Fruit fly (Drosophila melanogaster) whole organism, embryonic: Measurements from ENCODE around the gene CG43245.

Experiments used
- B-H1 ChIP-seq: fragments of 200-800 bp; sonication (Bioruptor generic); IDR thresholded peaks from 3 replicates; pipeline ENCODE4 v1.3.6; 2022; ENCODE audit warnings: missing biosample characterization, missing genetic modification characterization
- Bdp1 ChIP-seq: fragments of 200-800 bp; sonication (Bioruptor generic); optimal IDR thresholded peaks from 3 replicates; lab custom pipeline; 2016; ENCODE audit warnings: missing biosample characterization, missing genetic modification characterization
- Blimp-1 ChIP-seq: fragments of 200-800 bp; sonication (Bioruptor generic); optimal IDR thresholded peaks from 3 replicates; lab custom pipeline; 2018; ENCODE audit warnings: missing biosample characterization, missing genetic modification characterization, mild to moderate bottlenecking, moderate library complexity, missing genetic modification reagents
- C15 ChIP-seq: fragments of 200-800 bp; sonication (Bioruptor generic); IDR thresholded peaks from 3 replicates; pipeline ENCODE4 v1.3.6; 2022; ENCODE audit warnings: missing biosample characterization, missing genetic modification characterization
- CG10274 ChIP-seq: fragments of 200-800 bp; sonication (Bioruptor generic); optimal IDR thresholded peaks from 3 replicates; lab custom pipeline; 2017; ENCODE audit warnings: missing biosample characterization, mild to moderate bottlenecking, missing genetic modification characterization
- CG13123 ChIP-seq: fragments of 200-800 bp; sonication (Bioruptor generic); optimal IDR thresholded peaks from 2 replicates; lab custom pipeline; 2016; ENCODE audit warnings: missing biosample characterization, missing genetic modification characterization
- CG13624 ChIP-seq: fragments of 200-800 bp; sonication (Bioruptor generic); optimal IDR thresholded peaks from 2 replicates; lab custom pipeline; 2016; ENCODE audit warnings: missing biosample characterization, missing genetic modification characterization
- CG14860 ChIP-seq: fragments of 200-800 bp; sonication (Bioruptor generic); IDR thresholded peaks from 3 replicates; pipeline ENCODE4 v1.3.6; 2022; ENCODE audit warnings: missing biosample characterization, missing genetic modification characterization; ENCODE audit not compliant: partially characterized antibody
- CG14965 ChIP-seq: fragments of 200-800 bp; sonication (Bioruptor generic); optimal IDR thresholded peaks from 2 replicates; lab custom pipeline; 2016; ENCODE audit warnings: missing biosample characterization, missing genetic modification characterization, borderline replicate concordance
- CG15011 ChIP-seq: fragments of 200-800 bp; sonication (Bioruptor generic); optimal IDR thresholded peaks from 3 replicates; lab custom pipeline; 2018; ENCODE audit warnings: missing biosample characterization, mild to moderate bottlenecking, missing genetic modification characterization
- CG15073 ChIP-seq: fragments of 200-800 bp; sonication (Bioruptor generic); optimal IDR thresholded peaks from 2 replicates; lab custom pipeline; 2016; ENCODE audit warnings: missing biosample characterization, missing genetic modification characterization
- CG15479 ChIP-seq: fragments of 200-800 bp; sonication (Bioruptor generic); optimal IDR thresholded peaks from 3 replicates; lab custom pipeline; 2019; ENCODE audit warnings: missing biosample characterization, mild to moderate bottlenecking, missing genetic modification characterization, moderate library complexity
- CG17568 ChIP-seq: fragments of 200-800 bp; sonication (Bioruptor generic); optimal IDR thresholded peaks from 2 replicates; lab custom pipeline; 2018; ENCODE audit warnings: missing biosample characterization, mild to moderate bottlenecking, missing genetic modification characterization, moderate library complexity
- CG4707 ChIP-seq: fragments of 200-800 bp; sonication (Bioruptor generic); optimal IDR thresholded peaks from 2 replicates; lab custom pipeline; 2018; ENCODE audit warnings: missing biosample characterization, mild to moderate bottlenecking, missing genetic modification characterization, moderate library complexity
- CG5180 ChIP-seq: fragments of 200-800 bp; sonication (Bioruptor generic); optimal IDR thresholded peaks from 3 replicates; lab custom pipeline; 2017; ENCODE audit warnings: missing biosample characterization, missing genetic modification characterization, mild to moderate bottlenecking, moderate library complexity, missing genetic modification reagents
- CG6683 ChIP-seq: fragments of 200-800 bp; sonication (Bioruptor generic); optimal IDR thresholded peaks from 2 replicates; lab custom pipeline; 2017; ENCODE audit warnings: missing biosample characterization, mild to moderate bottlenecking, missing genetic modification characterization, missing genetic modification reagents
- CG8765 ChIP-seq: fragments of 200-800 bp; sonication (Bioruptor generic); IDR thresholded peaks from 2 replicates; pipeline ENCODE4 v1.3.6; 2022; ENCODE audit warnings: missing biosample characterization, missing genetic modification characterization
- Chrac-16 ChIP-seq: fragments of 200-800 bp; sonication (Bioruptor generic); optimal IDR thresholded peaks from 3 replicates; lab custom pipeline; 2016; ENCODE audit warnings: missing biosample characterization, missing genetic modification characterization
- E2f1 ChIP-seq: fragments of 200-800 bp; sonication (Bioruptor generic); IDR thresholded peaks from 2 replicates; pipeline ENCODE4 v1.3.6; 2022; ENCODE audit warnings: missing biosample characterization, missing genetic modification characterization
- Gsc ChIP-seq: fragments of 200-800 bp; sonication (Bioruptor generic); IDR thresholded peaks from 2 replicates; pipeline ENCODE4 v1.3.6; 2022; ENCODE audit warnings: missing biosample characterization, missing genetic modification characterization
- HHEX ChIP-seq: fragments of 200-800 bp; sonication (Bioruptor generic); optimal IDR thresholded peaks from 3 replicates; lab custom pipeline; 2017; ENCODE audit warnings: missing biosample characterization, mild to moderate bottlenecking, missing genetic modification characterization, missing genetic modification reagents
- HLH4C ChIP-seq: fragments of 200-800 bp; sonication (Bioruptor generic); IDR thresholded peaks from 3 replicates; pipeline ENCODE4 v1.3.6; 2022; ENCODE audit warnings: missing biosample characterization, missing genetic modification characterization; ENCODE audit not compliant: partially characterized antibody
- HmgD ChIP-seq: fragments of 200-800 bp; sonication (Bioruptor generic); optimal IDR thresholded peaks from 3 replicates; lab custom pipeline; 2016; ENCODE audit warnings: missing biosample characterization, missing genetic modification characterization
- Lim3 ChIP-seq: fragments of 200-800 bp; sonication (Bioruptor generic); IDR thresholded peaks from 2 replicates; pipeline ENCODE4 v1.3.6; 2022; ENCODE audit warnings: missing biosample characterization, missing genetic modification characterization
- Mrtf ChIP-seq: fragments of 200-800 bp; sonication (Bioruptor generic); IDR thresholded peaks from 3 replicates; pipeline ENCODE4 v1.3.6; 2022; ENCODE audit warnings: missing biosample characterization, missing genetic modification characterization
- NC2β ChIP-seq: fragments of 200-800 bp; sonication (Bioruptor generic); optimal IDR thresholded peaks from 2 replicates; lab custom pipeline; 2016; ENCODE audit warnings: missing biosample characterization, missing genetic modification characterization
- Ptx1 ChIP-seq: fragments of 200-800 bp; sonication (Bioruptor generic); IDR thresholded peaks from 2 replicates; pipeline ENCODE4 v1.3.6; 2022; ENCODE audit warnings: missing biosample characterization, missing genetic modification characterization
- Rx ChIP-seq: fragments of 200-800 bp; sonication (Bioruptor generic); IDR thresholded peaks from 2 replicates; pipeline ENCODE4 v1.3.6; 2022; ENCODE audit warnings: missing biosample characterization, missing genetic modification characterization
- Sox102F ChIP-seq: fragments of 200-800 bp; sonication (Bioruptor generic); optimal IDR thresholded peaks from 2 replicates; lab custom pipeline; 2018; ENCODE audit warnings: missing biosample characterization, mild to moderate bottlenecking, missing genetic modification characterization, moderate library complexity
- Xrp1 ChIP-seq: fragments of 200-800 bp; sonication (Bioruptor generic); IDR thresholded peaks from 2 replicates; pipeline ENCODE4 v1.3.6; 2022; ENCODE audit warnings: missing biosample characterization, missing genetic modification characterization
- btn ChIP-seq: fragments of 200-800 bp; sonication (Bioruptor generic); optimal IDR thresholded peaks from 2 replicates; lab custom pipeline; 2016; ENCODE audit warnings: missing biosample characterization, missing genetic modification characterization
- cas ChIP-seq: fragments of 200-800 bp; sonication (Bioruptor generic); IDR thresholded peaks from 2 replicates; pipeline ENCODE4 v1.3.6; 2022; ENCODE audit warnings: missing biosample characterization, missing genetic modification characterization
- caup ChIP-seq: fragments of 200-800 bp; sonication (Bioruptor generic); optimal IDR thresholded peaks from 3 replicates; lab custom pipeline; 2017; ENCODE audit warnings: missing biosample characterization, mild to moderate bottlenecking, missing genetic modification characterization, moderate library complexity; ENCODE audit not compliant: severe bottlenecking
- cwo ChIP-seq: fragments of 200-800 bp; sonication (Bioruptor generic); optimal IDR thresholded peaks from 3 replicates; lab custom pipeline; 2017; ENCODE audit warnings: missing biosample characterization, missing genetic modification characterization, mild to moderate bottlenecking, moderate library complexity, missing genetic modification reagents
- ind ChIP-seq: fragments of 200-800 bp; sonication (Bioruptor generic); optimal IDR thresholded peaks from 3 replicates; lab custom pipeline; 2016; ENCODE audit warnings: missing biosample characterization, missing genetic modification characterization
- inv ChIP-seq: fragments of 200-800 bp; sonication (Bioruptor generic); IDR thresholded peaks from 2 replicates; pipeline ENCODE4 v1.3.6; 2022; ENCODE audit warnings: missing biosample characterization, missing genetic modification characterization; ENCODE audit not compliant: partially characterized antibody
- jigr1 ChIP-seq: fragments of 200-800 bp; sonication (Bioruptor generic); IDR thresholded peaks from 3 replicates; pipeline ENCODE4 v1.3.6; 2022; ENCODE audit warnings: missing biosample characterization, missing genetic modification characterization
- jumu ChIP-seq: fragments of 200-800 bp; sonication (Bioruptor generic); optimal IDR thresholded peaks from 3 replicates; lab custom pipeline; 2016; ENCODE audit warnings: missing biosample characterization, missing genetic modification characterization
- kah ChIP-seq: fragments of 200-800 bp; sonication (Bioruptor generic); optimal IDR thresholded peaks from 2 replicates; lab custom pipeline; 2018; ENCODE audit warnings: missing biosample characterization, mild to moderate bottlenecking, missing genetic modification characterization
- knrl ChIP-seq: fragments of 200-800 bp; sonication (Bioruptor generic); IDR thresholded peaks from 3 replicates; pipeline ENCODE4 v1.3.6; 2022; ENCODE audit warnings: missing biosample characterization, missing genetic modification characterization; ENCODE audit not compliant: partially characterized antibody
- luna ChIP-seq: fragments of 200-800 bp; sonication (Bioruptor generic); optimal IDR thresholded peaks from 2 replicates; lab custom pipeline; 2016; ENCODE audit warnings: missing biosample characterization, missing genetic modification characterization
- mam ChIP-seq: fragments of 200-800 bp; sonication (Bioruptor generic); optimal IDR thresholded peaks from 3 replicates; lab custom pipeline; 2016; ENCODE audit warnings: missing biosample characterization, missing genetic modification characterization
- pros ChIP-seq: fragments of 200-800 bp; sonication (Bioruptor generic); optimal IDR thresholded peaks from 3 replicates; lab custom pipeline; 2019; ENCODE audit warnings: missing biosample characterization, mild to moderate bottlenecking, missing genetic modification characterization, moderate library complexity
- psq ChIP-seq: fragments of 200-800 bp; sonication (Bioruptor generic); optimal IDR thresholded peaks from 2 replicates; lab custom pipeline; 2017; ENCODE audit warnings: missing biosample characterization, missing genetic modification characterization
- pzg ChIP-seq: fragments of 200-800 bp; sonication (Bioruptor generic); optimal IDR thresholded peaks from 3 replicates; lab custom pipeline; 2018; ENCODE audit warnings: missing biosample characterization, mild to moderate bottlenecking, missing genetic modification characterization, moderate library complexity
- sr ChIP-seq: fragments of 200-800 bp; sonication (Bioruptor generic); IDR thresholded peaks from 3 replicates; pipeline ENCODE4 v1.3.6; 2022; ENCODE audit warnings: missing biosample characterization, missing genetic modification characterization
- vnd ChIP-seq: fragments of 200-800 bp; sonication (Bioruptor generic); IDR thresholded peaks from 3 replicates; pipeline ENCODE4 v1.3.6; 2022; ENCODE audit warnings: missing biosample characterization, missing genetic modification characterization; ENCODE audit not compliant: partially characterized antibody
- yki ChIP-seq: fragments of >200 bp; optimal IDR thresholded peaks from 3 replicates; lab custom pipeline; 2018
- zfh2 ChIP-seq: fragments of 200-800 bp; sonication (Bioruptor generic); optimal IDR thresholded peaks from 2 replicates; lab custom pipeline; 2016; ENCODE audit warnings: missing biosample characterization, missing genetic modification characterization

Gene CG43245

dm6 chr3L:10776367-10777026, 4.8 kb downstream of the CG43245 start (continued):
- TF ChIP-seq CG17568 (GFP tag; lab: Kevin White, UChicago) = peak; percentile 71
- peak; percentile 45 for TF ChIP-seq CG14965
- TF ChIP-seq yki (lab: Kevin White, UChicago) = no peak
- peak; percentile 76; the same call in 2 of the 3 replicates for TF ChIP-seq sr
- TF ChIP-seq Lim3 = peak; percentile 87
- TF ChIP-seq jigr1 (GFP tag; lab: Robert Waterston, UW) = peak; percentile 87
- peak; percentile 92 for TF ChIP-seq Mrtf
- peak; percentile 90 for TF ChIP-seq Blimp-1 (GFP tag; lab: Kevin White, UChicago)
- peak; percentile 96 for TF ChIP-seq Sox102F (GFP tag; lab: Kevin White, UChicago)
- TF ChIP-seq Chrac-16 (GFP tag; lab: Kevin White, UChicago) = peak; percentile 81
- TF ChIP-seq mam (GFP tag; lab: Kevin White, UChicago) = peak; percentile 77
- TF ChIP-seq CG15479 = no peak
- TF ChIP-seq cas (GFP tag; lab: Robert Waterston, UW) = no peak
- TF ChIP-seq btn (GFP tag; lab: Kevin White, UChicago) = peak; percentile 88
- peak; percentile 56 for TF ChIP-seq CG6683 (GFP tag; lab: Kevin White, UChicago)
- peak; percentile 72 for TF ChIP-seq Bdp1
- peak; percentile 62; the same call in 1 of the 2 replicates for TF ChIP-seq CG8765
- TF ChIP-seq CG5180 (GFP tag; lab: Kevin White, UChicago) = peak; percentile 71
- TF ChIP-seq inv (GFP tag; lab: Robert Waterston, UW) = no peak
- peak; percentile 72 for TF ChIP-seq cwo
- TF ChIP-seq Ptx1 (GFP tag; lab: Robert Waterston, UW) = peak; percentile 96
- peak; percentile 94 for TF ChIP-seq Xrp1 (GFP tag; lab: Robert Waterston, UW)
- TF ChIP-seq CG10274 = peak; percentile 59
- TF ChIP-seq psq (GFP tag; lab: Kevin White, UChicago) = peak; percentile 35
- TF ChIP-seq zfh2 (GFP tag; lab: Kevin White, UChicago) = peak; percentile 41
- TF ChIP-seq NC2β = peak; percentile 82
- peak; percentile 54 for TF ChIP-seq CG13123
- TF ChIP-seq knrl (GFP tag; lab: Robert Waterston, UW) = no peak
- no peak for TF ChIP-seq pzg
- TF ChIP-seq CG14860 (GFP tag; lab: Robert Waterston, UW) = no peak
- peak; percentile 51 for TF ChIP-seq CG15011 (GFP tag; lab: Kevin White, UChicago)
- TF ChIP-seq CG13624 (GFP tag; lab: Kevin White, UChicago) = peak; percentile 74
- no peak for TF ChIP-seq pros
- TF ChIP-seq HHEX (GFP tag; lab: Kevin White, UChicago) = peak; percentile 83
- peak; percentile 70 for TF ChIP-seq caup (GFP tag; lab: Kevin White, UChicago)
- peak; percentile 87 for TF ChIP-seq E2f1 (GFP tag; lab: Robert Waterston, UW)
- TF ChIP-seq CG4707 (GFP tag; lab: Kevin White, UChicago) = peak; percentile 79
- TF ChIP-seq ind (GFP tag; lab: Kevin White, UChicago) = peak; percentile 91
- peak; percentile 24 for TF ChIP-seq HmgD (GFP tag; lab: Kevin White, UChicago)
- peak; percentile 60 for TF ChIP-seq kah (GFP tag; lab: Kevin White, UChicago)
- TF ChIP-seq Rx (GFP tag; lab: Robert Waterston, UW) = peak; percentile 94
- no peak for TF ChIP-seq CG15073 (GFP tag; lab: Kevin White, UChicago)
- TF ChIP-seq C15 (GFP tag; lab: Robert Waterston, UW) = peak; percentile 65; the same call in 1 of the 3 replicates
- peak; percentile 91 for TF ChIP-seq jumu (GFP tag; lab: Kevin White, UChicago)
- TF ChIP-seq vnd (GFP tag; lab: Robert Waterston, UW) = no peak
- TF ChIP-seq luna = peak; percentile 5
- peak; percentile 86 for TF ChIP-seq B-H1 (GFP tag; lab: Robert Waterston, UW)
- peak; percentile 89 for TF ChIP-seq Gsc (GFP tag; lab: Robert Waterston, UW)
- TF ChIP-seq HLH4C = no peak
